Fruit fly (Drosophila melanogaster) whole organism, embryonic: ENCODE measurements around the gene CG17637.

Experiments used
- Abd-B ChIP-seq: fragments of 200-800 bp; sonication (Bioruptor generic); optimal IDR thresholded peaks from 2 replicates; lab custom pipeline; 2018; ENCODE audit warnings: missing biosample characterization, mild to moderate bottlenecking, missing genetic modification characterization, moderate library complexity
- Adf1 ChIP-seq: fragments of 200-800 bp; sonication (Bioruptor generic); IDR thresholded peaks from 2 replicates; pipeline ENCODE4 v1.3.6; 2022; ENCODE audit warnings: missing biosample characterization, missing genetic modification characterization
- B-H1 ChIP-seq: fragments of 200-800 bp; sonication (Bioruptor generic); IDR thresholded peaks from 3 replicates; pipeline ENCODE4 v1.3.6; 2022; ENCODE audit warnings: missing biosample characterization, missing genetic modification characterization
- Bteb2 ChIP-seq: fragments of 200-800 bp; sonication (Bioruptor generic); optimal IDR thresholded peaks from 2 replicates; lab custom pipeline; 2016; ENCODE audit warnings: missing biosample characterization, missing genetic modification characterization
- CG10267 ChIP-seq: fragments of 200-800 bp; sonication (Bioruptor generic); optimal IDR thresholded peaks from 2 replicates; lab custom pipeline; 2018; ENCODE audit warnings: missing biosample characterization, mild to moderate bottlenecking, missing genetic modification characterization, moderate library complexity
- CG11398 ChIP-seq: fragments of 200-800 bp; sonication (Bioruptor generic); optimal IDR thresholded peaks from 2 replicates; lab custom pipeline; 2016; ENCODE audit warnings: missing biosample characterization, missing genetic modification characterization
- CG12659 ChIP-seq: fragments of 200-800 bp; sonication (Bioruptor generic); optimal IDR thresholded peaks from 3 replicates; lab custom pipeline; 2017; ENCODE audit warnings: mild to moderate bottlenecking, missing biosample characterization, missing genetic modification reagents, missing genetic modification characterization
- CG13296 ChIP-seq: fragments of 200-800 bp; sonication (Bioruptor generic); optimal IDR thresholded peaks from 3 replicates; lab custom pipeline; 2018; ENCODE audit warnings: missing biosample characterization, mild to moderate bottlenecking, missing genetic modification characterization
- CG14860 ChIP-seq: fragments of 200-800 bp; sonication (Bioruptor generic); IDR thresholded peaks from 3 replicates; pipeline ENCODE4 v1.3.6; 2022; ENCODE audit warnings: missing biosample characterization, missing genetic modification characterization; ENCODE audit not compliant: partially characterized antibody
- CG15269 ChIP-seq: fragments of 200-800 bp; sonication (Bioruptor generic); optimal IDR thresholded peaks from 2 replicates; lab custom pipeline; 2018; ENCODE audit warnings: missing biosample characterization, mild to moderate bottlenecking, missing genetic modification characterization, moderate library complexity
- CG15696 ChIP-seq: fragments of 200-800 bp; sonication (Bioruptor generic); optimal IDR thresholded peaks from 2 replicates; lab custom pipeline; 2019; ENCODE audit warnings: missing biosample characterization, mild to moderate bottlenecking, missing genetic modification characterization, moderate library complexity
- CG16815 ChIP-seq: fragments of 200-800 bp; sonication (Bioruptor generic); optimal IDR thresholded peaks from 3 replicates; lab custom pipeline; 2017; ENCODE audit warnings: missing biosample characterization, mild to moderate bottlenecking, missing genetic modification characterization
- CG18764 ChIP-seq: fragments of 200-800 bp; sonication (Bioruptor generic); optimal IDR thresholded peaks from 3 replicates; lab custom pipeline; 2016; ENCODE audit warnings: missing biosample characterization, missing genetic modification characterization
- CG2120 ChIP-seq: fragments of 200-800 bp; sonication (Bioruptor generic); optimal IDR thresholded peaks from 3 replicates; lab custom pipeline; 2016; ENCODE audit warnings: missing biosample characterization, missing genetic modification characterization
- CG2678 ChIP-seq: fragments of 200-800 bp; sonication (Bioruptor generic); optimal IDR thresholded peaks from 3 replicates; lab custom pipeline; 2019; ENCODE audit warnings: missing biosample characterization, mild to moderate bottlenecking, missing genetic modification characterization, moderate library complexity
- CG2875 ChIP-seq: fragments of 200-800 bp; sonication (Bioruptor generic); optimal IDR thresholded peaks from 2 replicates; lab custom pipeline; 2017; ENCODE audit warnings: missing biosample characterization, mild to moderate bottlenecking, missing genetic modification characterization, missing genetic modification reagents
- CG31224 ChIP-seq: fragments of 200-800 bp; sonication (Bioruptor generic); IDR thresholded peaks from 2 replicates; pipeline ENCODE4 v1.3.6; 2022; ENCODE audit warnings: missing biosample characterization, missing genetic modification characterization
- CG34376 ChIP-seq: fragments of 200-800 bp; sonication (Bioruptor generic); optimal IDR thresholded peaks from 2 replicates; lab custom pipeline; 2018; ENCODE audit warnings: missing biosample characterization, mild to moderate bottlenecking, missing genetic modification characterization
- CG34422 ChIP-seq: fragments of 200-800 bp; sonication (Bioruptor generic); IDR thresholded peaks from 3 replicates; pipeline ENCODE4 v1.3.6; 2022; ENCODE audit warnings: missing biosample characterization, missing genetic modification characterization
- CG3838 ChIP-seq: fragments of 200-800 bp; sonication (Bioruptor generic); optimal IDR thresholded peaks from 3 replicates; lab custom pipeline; 2016; ENCODE audit warnings: missing biosample characterization, missing genetic modification characterization
- CG3847 ChIP-seq: fragments of 200-800 bp; sonication (Bioruptor generic); IDR thresholded peaks from 2 replicates; pipeline ENCODE4 v1.3.6; 2022; ENCODE audit warnings: missing biosample characterization, missing genetic modification characterization
- CG4617 ChIP-seq: fragments of 200-800 bp; sonication (Bioruptor generic); optimal IDR thresholded peaks from 3 replicates; lab custom pipeline; 2016; ENCODE audit warnings: missing biosample characterization, missing genetic modification characterization, borderline replicate concordance
- CG5245 ChIP-seq: fragments of 200-800 bp; sonication (Bioruptor generic); optimal IDR thresholded peaks from 3 replicates; lab custom pipeline; 2016; ENCODE audit warnings: missing biosample characterization, missing genetic modification characterization
- CG6791 ChIP-seq: fragments of 200-800 bp; sonication (Bioruptor generic); IDR thresholded peaks from 3 replicates; pipeline ENCODE4 v1.3.6; 2022; ENCODE audit warnings: missing biosample characterization, missing genetic modification characterization; ENCODE audit not compliant: partially characterized antibody
- CG6854 ChIP-seq: fragments of 200-800 bp; sonication (Bioruptor generic); optimal IDR thresholded peaks from 3 replicates; lab custom pipeline; 2017; ENCODE audit warnings: missing biosample characterization, mild to moderate bottlenecking, missing genetic modification characterization
- CG7745 ChIP-seq: fragments of 200-800 bp; sonication (Bioruptor generic); optimal IDR thresholded peaks from 2 replicates; lab custom pipeline; 2018; ENCODE audit warnings: missing biosample characterization, mild to moderate bottlenecking, missing genetic modification characterization, moderate library complexity
- CG7839 ChIP-seq: fragments of 200-800 bp; sonication (Bioruptor generic); optimal IDR thresholded peaks from 3 replicates; lab custom pipeline; 2018; ENCODE audit warnings: missing biosample characterization, mild to moderate bottlenecking, missing genetic modification characterization, moderate library complexity
- CG8089 ChIP-seq: fragments of 200-800 bp; sonication (Bioruptor generic); optimal IDR thresholded peaks from 3 replicates; lab custom pipeline; 2016; ENCODE audit warnings: missing biosample characterization, missing genetic modification characterization
- CG8359 ChIP-seq: fragments of 200-800 bp; sonication (Bioruptor generic); optimal IDR thresholded peaks from 2 replicates; lab custom pipeline; 2017; ENCODE audit warnings: missing biosample characterization, mild to moderate bottlenecking, missing genetic modification characterization, borderline replicate concordance
- CG8944 ChIP-seq: fragments of 200-800 bp; sonication (Bioruptor generic); optimal IDR thresholded peaks from 3 replicates; lab custom pipeline; 2016; ENCODE audit warnings: missing biosample characterization, missing genetic modification characterization
- Dp ChIP-seq: fragments of 200-800 bp; sonication (Bioruptor generic); optimal IDR thresholded peaks from 2 replicates; lab custom pipeline; 2018; ENCODE audit warnings: missing biosample characterization, mild to moderate bottlenecking, missing genetic modification characterization, moderate library complexity
- Kr ChIP-seq: fragments of 200-800 bp; sonication (Bioruptor generic); optimal IDR thresholded peaks from 2 replicates; lab custom pipeline; 2017; ENCODE audit warnings: missing biosample characterization, mild to moderate bottlenecking, missing genetic modification characterization
- Rfx ChIP-seq: fragments of 200-800 bp; sonication (Bioruptor generic); IDR thresholded peaks from 2 replicates; pipeline ENCODE4 v1.3.6; 2022; ENCODE audit warnings: missing biosample characterization, missing genetic modification characterization
- Scr ChIP-seq: fragments of 200-800 bp; sonication (Bioruptor generic); IDR thresholded peaks from 2 replicates; pipeline ENCODE4 v1.3.6; 2022; ENCODE audit warnings: missing biosample characterization, missing genetic modification characterization; ENCODE audit not compliant: partially characterized antibody
- Six4 ChIP-seq: fragments of 200-800 bp; sonication (Bioruptor generic); optimal IDR thresholded peaks from 2 replicates; lab custom pipeline; 2016; ENCODE audit warnings: missing biosample characterization, missing genetic modification characterization
- ac ChIP-seq: fragments of 200-800 bp; sonication (Bioruptor generic); optimal IDR thresholded peaks from 3 replicates; lab custom pipeline; 2017; ENCODE audit warnings: missing biosample characterization, mild to moderate bottlenecking, missing genetic modification characterization
- exex ChIP-seq: fragments of 200-800 bp; sonication (Bioruptor generic); optimal IDR thresholded peaks from 4 replicates; lab custom pipeline; 2018; ENCODE audit warnings: missing biosample characterization, mild to moderate bottlenecking, missing genetic modification characterization, moderate library complexity
- fd3F ChIP-seq: fragments of 200-800 bp; sonication (Bioruptor generic); optimal IDR thresholded peaks from 2 replicates; lab custom pipeline; 2018; ENCODE audit warnings: missing biosample characterization, mild to moderate bottlenecking, missing genetic modification characterization, moderate library complexity
- gfzf ChIP-seq: fragments of 200-800 bp; sonication (Bioruptor generic); optimal IDR thresholded peaks from 2 replicates; lab custom pipeline; 2016; ENCODE audit warnings: missing biosample characterization, mild to moderate bottlenecking, missing genetic modification characterization, moderate library complexity
- jigr1 ChIP-seq: fragments of 200-800 bp; sonication (Bioruptor generic); IDR thresholded peaks from 3 replicates; pipeline ENCODE4 v1.3.6; 2022; ENCODE audit warnings: missing biosample characterization, missing genetic modification characterization
- lab ChIP-seq: fragments of 200-800 bp; sonication (Bioruptor generic); optimal IDR thresholded peaks from 3 replicates; lab custom pipeline; 2017; ENCODE audit warnings: missing biosample characterization, missing genetic modification characterization, mild to moderate bottlenecking, moderate library complexity, missing genetic modification reagents
- phol ChIP-seq: fragments of 200-800 bp; sonication (Bioruptor generic); optimal IDR thresholded peaks from 3 replicates; lab custom pipeline; 2018; ENCODE audit warnings: missing biosample characterization, mild to moderate bottlenecking, missing genetic modification characterization, moderate library complexity
- row ChIP-seq: fragments of 200-800 bp; sonication (Bioruptor generic); IDR thresholded peaks from 3 replicates; pipeline ENCODE4 v1.3.6; 2022; ENCODE audit warnings: missing biosample characterization, missing genetic modification characterization
- stwl ChIP-seq: fragments of 200-800 bp; sonication (Bioruptor generic); optimal IDR thresholded peaks from 3 replicates; lab custom pipeline; 2018; ENCODE audit warnings: missing biosample characterization, mild to moderate bottlenecking, missing genetic modification characterization, moderate library complexity
- tap ChIP-seq: fragments of 200-800 bp; optimal IDR thresholded peaks from 3 replicates; lab custom pipeline; 2019; ENCODE audit warnings: missing biosample characterization, mild to moderate bottlenecking, missing genetic modification characterization, moderate library complexity
- trem ChIP-seq: fragments of 200-800 bp; optimal IDR thresholded peaks from 3 replicates; lab custom pipeline; 2019; ENCODE audit warnings: missing biosample characterization, mild to moderate bottlenecking, missing genetic modification characterization, moderate library complexity
- vnd ChIP-seq: fragments of 200-800 bp; sonication (Bioruptor generic); IDR thresholded peaks from 3 replicates; pipeline ENCODE4 v1.3.6; 2022; ENCODE audit warnings: missing biosample characterization, missing genetic modification characterization; ENCODE audit not compliant: partially characterized antibody
- wor ChIP-seq: fragments of 200-800 bp; sonication (Bioruptor generic); IDR thresholded peaks from 2 replicates; pipeline ENCODE4 v1.3.6; 2022; ENCODE audit warnings: missing biosample characterization, missing genetic modification characterization

Gene CG17637

dm6 chr3L:20494780-20495591 is 9.0 kb upstream of the CG17637 start, which contains the start of gene ZnT77C (continued):
- TF ChIP-seq CG5245 (no peak), tap (no peak), B-H1 (no peak), Abd-B (GFP tag; lab: Kevin White, UChicago) (peak; percentile 2), CG31224 (GFP tag; lab: Robert Waterston, UW) (no peak), CG7839 (tag; lab: Kevin White, UChicago) (no peak), Adf1 (GFP tag; lab: Robert Waterston, UW) (no peak), Rfx (no peak), lab (GFP tag; lab: Kevin White, UChicago) (peak; percentile 37), ac (GFP tag; lab: Kevin White, UChicago) (no peak), Scr (GFP tag; lab: Robert Waterston, UW) (peak; percentile 35; the same call in 1 of the 2 replicates), CG8359 (GFP tag; lab: Kevin White, UChicago) (no peak), CG16815 (no peak), gfzf (GFP tag; lab: Kevin White, UChicago) (peak; percentile 84), CG6854 (GFP tag; lab: Kevin White, UChicago) (no peak), fd3F (GFP tag; lab: Kevin White, UChicago) (peak; percentile 24), CG34422 (GFP tag; lab: Robert Waterston, UW) (0 out of 3 replicates have a peak, but pooled peaks have one; percentile 14), CG8944 (no peak), Six4 (GFP tag; lab: Kevin White, UChicago) (no peak), CG2875 (no peak), CG14860 (GFP tag; lab: Robert Waterston, UW) (no peak), CG15269 (tag; lab: Kevin White, UChicago) (peak; percentile 40), trem (tag; lab: Kevin White, UChicago) (peak; percentile 73), exex (no peak), CG11398 (GFP tag; lab: Kevin White, UChicago) (no peak), CG3847 (GFP tag; lab: Robert Waterston, UW) (peak; percentile 39; the same call in 1 of the 2 replicates), CG7745 (no peak), CG2120 (peak; percentile 32), CG34376 (no peak), CG4617 (GFP tag; lab: Kevin White, UChicago) (peak; percentile 68), CG10267 (tag; lab: Kevin White, UChicago) (peak; percentile 33), CG15696 (tag; lab: Kevin White, UChicago) (no peak), phol (tag; lab: Kevin White, UChicago) (peak; percentile 27), stwl (tag; lab: Kevin White, UChicago) (peak; percentile 77), CG3838 (GFP tag; lab: Kevin White, UChicago) (no peak), wor (GFP tag; lab: Robert Waterston, UW) (no peak), row (peak; percentile 48), CG12659 (GFP tag; lab: Kevin White, UChicago) (peak; percentile 22), Kr (no peak), CG18764 (GFP tag; lab: Kevin White, UChicago) (no peak), vnd (GFP tag; lab: Robert Waterston, UW) (no peak), Bteb2 (GFP tag; lab: Kevin White, UChicago) (no peak), CG13296 (GFP tag; lab: Kevin White, UChicago) (peak; percentile 77), CG8089 (GFP tag; lab: Kevin White, UChicago) (no peak), Dp (GFP tag; lab: Kevin White, UChicago) (peak; percentile 54), jigr1 (GFP tag; lab: Robert Waterston, UW) (no peak), CG6791 (no peak), CG2678 (peak; percentile 32)
